Fruit fly (Drosophila melanogaster) whole organism, adult: Measurements from ENCODE around the gene unc-45.

Experiments used
- CG11617 ChIP-seq: fragments of 200-800 bp; sonication (Bioruptor generic); optimal IDR thresholded peaks from 2 replicates; lab custom pipeline; 2017; ENCODE audit warnings: mild to moderate bottlenecking, missing biosample characterization, missing genetic modification reagents, missing genetic modification characterization
- CG14711 ChIP-seq: fragments of 200-800 bp; sonication (Bioruptor generic); optimal IDR thresholded peaks from 2 replicates; lab custom pipeline; 2018; ENCODE audit warnings: missing biosample characterization, mild to moderate bottlenecking, missing genetic modification characterization, moderate library complexity
- CG33017 ChIP-seq: fragments of 200-800 bp; sonication (Bioruptor generic); optimal IDR thresholded peaks from 2 replicates; lab custom pipeline; 2018; ENCODE audit warnings: missing biosample characterization, mild to moderate bottlenecking, missing genetic modification characterization, moderate library complexity
- CG5204 ChIP-seq: fragments of 200-800 bp; sonication (Bioruptor generic); optimal IDR thresholded peaks from 2 replicates; lab custom pipeline; 2016; ENCODE audit warnings: missing biosample characterization, missing genetic modification characterization
- CG7045 ChIP-seq: fragments of 200-800 bp; sonication (Bioruptor generic); optimal IDR thresholded peaks from 2 replicates; lab custom pipeline; 2017; ENCODE audit warnings: missing biosample characterization, mild to moderate bottlenecking, missing genetic modification characterization
- CG7101 ChIP-seq: fragments of 200-800 bp; sonication (Bioruptor generic); optimal IDR thresholded peaks from 2 replicates; lab custom pipeline; 2018; ENCODE audit warnings: missing biosample characterization, mild to moderate bottlenecking, missing genetic modification characterization, moderate library complexity
- Clk ChIP-seq: fragments of 200-800 bp; sonication (Bioruptor generic); optimal IDR thresholded peaks from 2 replicates; lab custom pipeline; 2017; ENCODE audit warnings: missing biosample characterization, missing genetic modification characterization
- Hr96 ChIP-seq: fragments of 200-800 bp; sonication (Bioruptor generic); optimal IDR thresholded peaks from 2 replicates; lab custom pipeline; 2016; ENCODE audit warnings: missing biosample characterization, missing genetic modification characterization
- bab1 ChIP-seq: fragments of 200-800 bp; sonication (Bioruptor generic); optimal IDR thresholded peaks from 3 replicates; lab custom pipeline; 2019; ENCODE audit warnings: missing biosample characterization, mild to moderate bottlenecking, missing genetic modification characterization, moderate library complexity
- cic ChIP-seq: fragments of 200-800 bp; sonication (Bioruptor generic); optimal IDR thresholded peaks from 2 replicates; lab custom pipeline; 2017; ENCODE audit warnings: missing biosample characterization, mild to moderate bottlenecking, missing genetic modification characterization, moderate library complexity
- cnc ChIP-seq, 2 experiments: fragments of >200 bp; optimal IDR thresholded peaks; 2 replicates each; lab custom pipeline; 2017
- toe ChIP-seq: fragments of 200-800 bp; sonication (Bioruptor generic); optimal IDR thresholded peaks from 2 replicates; lab custom pipeline; 2016; ENCODE audit warnings: missing biosample characterization, missing genetic modification characterization

DNA sequence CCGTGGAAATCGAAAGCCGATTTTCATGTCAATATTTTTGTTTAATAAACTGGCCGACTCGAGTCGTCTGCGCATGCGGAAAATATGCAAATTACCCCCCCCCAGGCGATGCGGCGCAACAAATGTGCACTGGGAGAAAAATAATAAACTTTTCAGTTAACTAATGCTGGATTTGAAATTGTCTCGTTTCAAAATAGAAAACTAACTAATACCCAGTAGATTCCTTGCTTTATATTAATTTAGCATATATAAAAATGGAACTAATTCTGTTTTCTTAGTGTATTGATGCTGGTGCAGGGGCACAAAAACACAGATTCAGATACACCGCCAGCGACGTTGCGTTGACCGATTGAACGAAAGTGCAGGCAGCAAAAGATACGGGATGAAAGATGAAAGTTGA lies 4.8 kb downstream of the unc-45 start:
- TF ChIP-seq cnc (optimal IDR thresholded peaks at IDR 0.05; lab: Kevin White, UChicago) (no peak), Hr96 (GFP tag; lab: Kevin White, UChicago) (no peak), CG14711 (tag; lab: Kevin White, UChicago) (no peak), CG7045 (GFP tag; lab: Kevin White, UChicago) (no peak), CG7101 (tag; lab: Kevin White, UChicago) (no peak), CG11617 (GFP tag; lab: Kevin White, UChicago) (no peak), toe (GFP tag; lab: Kevin White, UChicago) (no peak), cic (GFP tag; lab: Kevin White, UChicago) (no peak), bab1 (GFP tag; lab: Kevin White, UChicago) (no peak), CG5204 (GFP tag; lab: Kevin White, UChicago) (no peak), Clk (GFP tag; lab: Kevin White, UChicago) (no peak), CG33017 (no peak)
